Worm (Caenorhabditis elegans): ENCODE measurements around the gene math-41.

Gene math-41

ce11 chrII:1844552-1844951 lies 20.1 kb downstream of the math-41 start:
- TF ChIP-seq lsy-2 (tag; optimal IDR thresholded peaks at IDR 0.05): no peak
- no peak for TF ChIP-seq unc-62 (GFP tag; optimal IDR thresholded peaks at IDR 0.05)
- TF ChIP-seq gmeb-1 (tag; optimal IDR thresholded peaks at IDR 0.05): no peak
- no peak for TF ChIP-seq ZK546.5 (tag; optimal IDR thresholded peaks at IDR 0.05)
- TF ChIP-seq F13H6.1 (tag; optimal IDR thresholded peaks at IDR 0.05): no peak
- no peak for TF ChIP-seq ztf-11 (tag; optimal IDR thresholded peaks at IDR 0.05)
- no peak for TF ChIP-seq lin-11 (tag; optimal IDR thresholded peaks at IDR 0.05)
- TF ChIP-seq nhr-237 (tag; optimal IDR thresholded peaks at IDR 0.05): no peak
- no peak for TF ChIP-seq egl-27 (tag; optimal IDR thresholded peaks at IDR 0.05)
- no peak for TF ChIP-seq nhr-129 (tag; optimal IDR thresholded peaks at IDR 0.05)

- TF ChIP-seq unc-62 (GFP tag; optimal IDR thresholded peaks at IDR 0.05): no peak
- TF ChIP-seq alr-1 (tag; optimal IDR thresholded peaks at IDR 0.05): no peak
- TF ChIP-seq ZK546.5 (tag; optimal IDR thresholded peaks at IDR 0.05): no peak
- no peak for TF ChIP-seq nhr-25 (tag; optimal IDR thresholded peaks at IDR 0.05)
- TF ChIP-seq ztf-4 (tag; optimal IDR thresholded peaks at IDR 0.05): no peak
- no peak for TF ChIP-seq nhr-10 (tag; optimal IDR thresholded peaks at IDR 0.05)
- TF ChIP-seq lin-11 (tag; optimal IDR thresholded peaks at IDR 0.05): no peak
- TF ChIP-seq lsy-2 (tag; optimal IDR thresholded peaks at IDR 0.05): no peak
- no peak for TF ChIP-seq zag-1 (tag; optimal IDR thresholded peaks at IDR 0.05)
- no peak for TF ChIP-seq nhr-23 (tag; optimal IDR thresholded peaks at IDR 0.05)
- no peak for TF ChIP-seq aly-2 (tag; optimal IDR thresholded peaks at IDR 0.05)
- no peak for TF ChIP-seq lin-13 (GFP tag; optimal IDR thresholded peaks at IDR 0.05)
- no peak for TF ChIP-seq skn-1 (tag; optimal IDR thresholded peaks at IDR 0.05)
- no peak for TF ChIP-seq sma-3 (GFP tag; optimal IDR thresholded peaks at IDR 0.05)
- no peak for TF ChIP-seq ceh-16 (tag; optimal IDR thresholded peaks at IDR 0.05)
Measured at ce11 chrII:1848109-1848508, 23.7 kb downstream of the math-41 start, which contains the start of gene fbxb-97. Gene fbxb-97, minus strand, starts transcription at chrII:1848161.

ce11 chrII:1850299-1850698 lies 25.9 kb downstream of the math-41 start, which contains the start of gene fbxb-96:
Gene fbxb-96, minus strand, starts transcription at chrII:1850399.
- TF ChIP-seq unc-39 (tag; optimal IDR thresholded peaks at IDR 0.05) (no peak), lin-13 (GFP tag; optimal IDR thresholded peaks at IDR 0.05) (no peak), crh-2 (tag; optimal IDR thresholded peaks at IDR 0.05) (no peak)

ce11 chrII:1850840-1851294 lies 26.4 kb downstream of the math-41 start, which contains the start of gene C52E2.3:
Gene C52E2.3, plus strand, starts transcription at chrII:1851244.
- no peak for TF ChIP-seq ZK546.5 (tag; optimal IDR thresholded peaks at IDR 0.05)
- TF ChIP-seq zag-1 (tag; optimal IDR thresholded peaks at IDR 0.05): no peak
- no peak for TF ChIP-seq crh-2 (tag; optimal IDR thresholded peaks at IDR 0.05)
- no peak for TF ChIP-seq nhr-237 (tag; optimal IDR thresholded peaks at IDR 0.05)
- TF ChIP-seq snpc-4 (tag; optimal IDR thresholded peaks at IDR 0.05): no peak
- no peak for TF ChIP-seq elt-1 (tag; optimal IDR thresholded peaks at IDR 0.05)
- no peak for TF ChIP-seq fos-1 (tag; optimal IDR thresholded peaks at IDR 0.05)

- no peak for TF ChIP-seq nhr-237 (tag; optimal IDR thresholded peaks at IDR 0.05)
- TF ChIP-seq nhr-11 (tag; optimal IDR thresholded peaks at IDR 0.05): no peak
- no peak for TF ChIP-seq lin-11 (tag; optimal IDR thresholded peaks at IDR 0.05)
- no peak for TF ChIP-seq ztf-4 (tag; optimal IDR thresholded peaks at IDR 0.05)
- TF ChIP-seq ztf-11 (tag; optimal IDR thresholded peaks at IDR 0.05): no peak
- TF ChIP-seq egl-27 (tag; optimal IDR thresholded peaks at IDR 0.05): peak; percentile 83
- TF ChIP-seq nhr-21 (tag; optimal IDR thresholded peaks at IDR 0.05): peak; percentile 22
- TF ChIP-seq zag-1 (tag; optimal IDR thresholded peaks at IDR 0.05): no peak
- no peak for TF ChIP-seq lin-13 (GFP tag; optimal IDR thresholded peaks at IDR 0.05)
- TF ChIP-seq ztf-1 (GFP tag; conservative IDR thresholded peaks at IDR 0.05): no peak
- TF ChIP-seq blmp-1 (tag; optimal IDR thresholded peaks at IDR 0.05; ENCODE audit: insufficient read depth): no peak
- TF ChIP-seq nhr-6 (tag; optimal IDR thresholded peaks at IDR 0.05): no peak
- TF ChIP-seq nhr-23 (tag; optimal IDR thresholded peaks at IDR 0.05): no peak
- peak; percentile 97 for TF ChIP-seq fos-1 (tag; optimal IDR thresholded peaks at IDR 0.05)
- no peak for TF ChIP-seq mab-5 (tag; optimal IDR thresholded peaks at IDR 0.05)
- TF ChIP-seq nhr-77 (tag; optimal IDR thresholded peaks at IDR 0.05): no peak
- no peak for TF ChIP-seq dmd-4 (tag; optimal IDR thresholded peaks at IDR 0.05)
- no peak for TF ChIP-seq skn-1 (tag; optimal IDR thresholded peaks at IDR 0.05)
- no peak for TF ChIP-seq ZK546.5 (tag; optimal IDR thresholded peaks at IDR 0.05)
- TF ChIP-seq elt-3 (tag; optimal IDR thresholded peaks at IDR 0.05): no peak
- TF ChIP-seq C34F6.9 (tag; optimal IDR thresholded peaks at IDR 0.05): no peak
- no peak for TF ChIP-seq alr-1 (tag; optimal IDR thresholded peaks at IDR 0.05)
- no peak for TF ChIP-seq ceh-16 (tag; optimal IDR thresholded peaks at IDR 0.05)
- TF ChIP-seq unc-62 (GFP tag; optimal IDR thresholded peaks at IDR 0.05): no peak
- TF ChIP-seq elt-1 (tag; optimal IDR thresholded peaks at IDR 0.05): no peak
- TF ChIP-seq sma-3 (GFP tag; optimal IDR thresholded peaks at IDR 0.05): peak; percentile 57
- no peak for TF ChIP-seq snpc-4 (tag; optimal IDR thresholded peaks at IDR 0.05)
- no peak for TF ChIP-seq nhr-10 (tag; optimal IDR thresholded peaks at IDR 0.05)
- TF ChIP-seq F13H6.1 (tag; optimal IDR thresholded peaks at IDR 0.05): peak; percentile 32
- no peak for TF ChIP-seq ceh-82 (tag; optimal IDR thresholded peaks at IDR 0.05)
- peak; percentile 25 for TF ChIP-seq gmeb-1 (tag; optimal IDR thresholded peaks at IDR 0.05)
- no peak for TF ChIP-seq nhr-25 (tag; optimal IDR thresholded peaks at IDR 0.05)
- peak; percentile 91 for TF ChIP-seq sma-9 (GFP tag; optimal IDR thresholded peaks at IDR 0.05)
- no peak for TF ChIP-seq sma-9 (tag; optimal IDR thresholded peaks at IDR 0.05)
- TF ChIP-seq nhr-129 (tag; optimal IDR thresholded peaks at IDR 0.05): no peak
- TF ChIP-seq sem-4 (tag; optimal IDR thresholded peaks at IDR 0.05): no peak
- TF ChIP-seq crh-2 (tag; optimal IDR thresholded peaks at IDR 0.05): peak; percentile 36
- TF ChIP-seq mdl-1 (tag; optimal IDR thresholded peaks at IDR 0.05): no peak
- no peak for TF ChIP-seq unc-55 (GFP tag; optimal IDR thresholded peaks at IDR 0.05)
Measured at ce11 chrII:1851716-1852115, 27.3 kb downstream of the math-41 start.

All from whole organism, L2 larva.